Worm (Caenorhabditis elegans): ENCODE measurements around the gene str-41.

- TF ChIP-seq nhr-237 (tag; optimal IDR thresholded peaks at IDR 0.05) (no peak), nhr-12 (tag; optimal IDR thresholded peaks at IDR 0.05) (no peak), elt-3 (tag; optimal IDR thresholded peaks at IDR 0.05) (no peak), ceh-83 (GFP tag; optimal IDR thresholded peaks at IDR 0.05) (no peak), mep-1 (tag; optimal IDR thresholded peaks at IDR 0.05) (no peak), sptf-1 (tag; optimal IDR thresholded peaks at IDR 0.05) (no peak), snpc-4 (tag; optimal IDR thresholded peaks at IDR 0.05) (no peak), ztf-11 (tag; optimal IDR thresholded peaks at IDR 0.05) (no peak), unc-62 (GFP tag; optimal IDR thresholded peaks at IDR 0.05) (no peak), unc-39 (tag; optimal IDR thresholded peaks at IDR 0.05) (no peak), mab-5 (tag; optimal IDR thresholded peaks at IDR 0.05) (no peak)
These were observed 17.1 kb downstream of the str-41 start, which contains the start of gene srw-69 for ce11 chrV:7428880-7429279.
